Fruit fly (Drosophila melanogaster) whole organism, embryonic: ENCODE measurements around the gene CG6607.

Experiments
- CG12071 ChIP-seq: fragments of 200-800 bp; sonication (Bioruptor generic); optimal IDR thresholded peaks from 3 replicates; lab custom pipeline; 2018; ENCODE audit warnings: missing biosample characterization, mild to moderate bottlenecking, missing genetic modification characterization
- CG3281 ChIP-seq: fragments of 200-800 bp; sonication (Bioruptor generic); optimal IDR thresholded peaks from 3 replicates; lab custom pipeline; 2017; ENCODE audit warnings: missing biosample characterization, mild to moderate bottlenecking, missing genetic modification characterization
- CG6765 ChIP-seq: fragments of 200-800 bp; sonication (Bioruptor generic); optimal IDR thresholded peaks from 3 replicates; lab custom pipeline; 2017; ENCODE audit warnings: missing biosample characterization, mild to moderate bottlenecking, missing genetic modification characterization
- PHDP ChIP-seq: fragments of 200-800 bp; sonication (Bioruptor generic); optimal IDR thresholded peaks from 3 replicates; lab custom pipeline; 2018; ENCODE audit warnings: missing biosample characterization, mild to moderate bottlenecking, missing genetic modification characterization, moderate library complexity
- Sox102F ChIP-seq: fragments of 200-800 bp; sonication (Bioruptor generic); optimal IDR thresholded peaks from 2 replicates; lab custom pipeline; 2018; ENCODE audit warnings: missing biosample characterization, mild to moderate bottlenecking, missing genetic modification characterization, moderate library complexity
- chinmo ChIP-seq: fragments of 200-800 bp; sonication (Bioruptor generic); IDR thresholded peaks from 4 replicates; pipeline ENCODE4 v1.3.6; 2022; ENCODE audit warnings: missing biosample characterization, missing genetic modification characterization; ENCODE audit not compliant: partially characterized antibody
- slbo ChIP-seq: fragments of 200-800 bp; sonication (Bioruptor generic); IDR thresholded peaks from 2 replicates; pipeline ENCODE4 v1.3.6; 2022; ENCODE audit warnings: missing biosample characterization, missing genetic modification characterization

dm6 chr3R:24543676-24544277, 15.9 kb downstream of the CG6607 start, which contains the start of gene Cftr:
- peak; percentile 77 for TF ChIP-seq CG12071 (GFP tag; lab: Kevin White, UChicago)
- TF ChIP-seq CG3281 = peak; percentile 39
- peak; percentile 94; the same call in 3 of the 4 replicates for TF ChIP-seq chinmo (GFP tag; lab: Robert Waterston, UW)
- TF ChIP-seq CG6765 (GFP tag; lab: Kevin White, UChicago) = no peak
- TF ChIP-seq PHDP = peak; percentile 15
- TF ChIP-seq Sox102F (GFP tag; lab: Kevin White, UChicago) = no peak
- TF ChIP-seq slbo = peak; percentile 73
